Fruit fly (Drosophila melanogaster) whole organism, embryonic: ENCODE results near the gene Jhbp5.

ENCODE experiments used
- Antp ChIP-seq: fragments of 200-800 bp; sonication (Bioruptor generic); optimal IDR thresholded peaks from 3 replicates; lab custom pipeline; 2016; ENCODE audit warnings: missing biosample characterization, missing genetic modification characterization
- Asciz ChIP-seq: fragments of 200-800 bp; sonication (Bioruptor generic); optimal IDR thresholded peaks from 2 replicates; lab custom pipeline; 2017; ENCODE audit warnings: missing biosample characterization, mild to moderate bottlenecking, missing genetic modification characterization, missing genetic modification reagents
- B-H2 ChIP-seq: fragments of 200-800 bp; sonication (Bioruptor generic); optimal IDR thresholded peaks from 2 replicates; lab custom pipeline; 2018; ENCODE audit warnings: missing biosample characterization, mild to moderate bottlenecking, missing genetic modification characterization
- CG12071 ChIP-seq: fragments of 200-800 bp; sonication (Bioruptor generic); optimal IDR thresholded peaks from 3 replicates; lab custom pipeline; 2018; ENCODE audit warnings: missing biosample characterization, mild to moderate bottlenecking, missing genetic modification characterization
- CG12219 ChIP-seq: fragments of 200-800 bp; sonication (Bioruptor generic); optimal IDR thresholded peaks from 3 replicates; lab custom pipeline; 2018; ENCODE audit warnings: missing biosample characterization, mild to moderate bottlenecking, missing genetic modification characterization
- CG12236 ChIP-seq: fragments of 200-800 bp; sonication (Bioruptor generic); optimal IDR thresholded peaks from 2 replicates; lab custom pipeline; 2016; ENCODE audit warnings: missing biosample characterization, missing genetic modification characterization
- CG1233 ChIP-seq: fragments of 200-800 bp; sonication (Bioruptor generic); optimal IDR thresholded peaks from 4 replicates; lab custom pipeline; 2018; ENCODE audit warnings: missing biosample characterization, mild to moderate bottlenecking, missing genetic modification characterization
- CG13287 ChIP-seq: fragments of 200-800 bp; sonication (Bioruptor generic); IDR thresholded peaks from 2 replicates; pipeline ENCODE4 v1.3.6; 2022; ENCODE audit warnings: missing biosample characterization, missing genetic modification characterization; ENCODE audit not compliant: partially characterized antibody
- CG13424 ChIP-seq: fragments of 200-800 bp; sonication (Bioruptor generic); optimal IDR thresholded peaks from 2 replicates; lab custom pipeline; 2019; ENCODE audit warnings: missing biosample characterization, mild to moderate bottlenecking, missing genetic modification characterization, moderate library complexity
- CG15479 ChIP-seq: fragments of 200-800 bp; sonication (Bioruptor generic); optimal IDR thresholded peaks from 3 replicates; lab custom pipeline; 2019; ENCODE audit warnings: missing biosample characterization, mild to moderate bottlenecking, missing genetic modification characterization, moderate library complexity
- CG18764 ChIP-seq: fragments of 200-800 bp; sonication (Bioruptor generic); optimal IDR thresholded peaks from 3 replicates; lab custom pipeline; 2016; ENCODE audit warnings: missing biosample characterization, missing genetic modification characterization
- CG30403 ChIP-seq: fragments of 200-800 bp; sonication (Bioruptor generic); optimal IDR thresholded peaks from 3 replicates; lab custom pipeline; 2016; ENCODE audit warnings: missing biosample characterization, missing genetic modification characterization
- CG31365 ChIP-seq: fragments of 200-800 bp; sonication (Bioruptor generic); optimal IDR thresholded peaks from 2 replicates; lab custom pipeline; 2018; ENCODE audit warnings: missing biosample characterization, mild to moderate bottlenecking, missing genetic modification characterization
- CG33213 ChIP-seq: fragments of 200-800 bp; sonication (Bioruptor generic); optimal IDR thresholded peaks from 3 replicates; lab custom pipeline; 2016; ENCODE audit warnings: missing biosample characterization, missing genetic modification characterization
- CG33557 ChIP-seq: fragments of 200-800 bp; sonication (Bioruptor generic); optimal IDR thresholded peaks from 2 replicates; lab custom pipeline; 2019; ENCODE audit warnings: missing biosample characterization, mild to moderate bottlenecking, missing genetic modification characterization, moderate library complexity
- CG34376 ChIP-seq: fragments of 200-800 bp; sonication (Bioruptor generic); optimal IDR thresholded peaks from 2 replicates; lab custom pipeline; 2018; ENCODE audit warnings: missing biosample characterization, mild to moderate bottlenecking, missing genetic modification characterization
- CG43689 ChIP-seq: fragments of 200-800 bp; sonication (Bioruptor generic); IDR thresholded peaks from 2 replicates; pipeline ENCODE4 v1.3.6; 2022; ENCODE audit warnings: missing biosample characterization, missing genetic modification characterization
- CG5180 ChIP-seq: fragments of 200-800 bp; sonication (Bioruptor generic); optimal IDR thresholded peaks from 3 replicates; lab custom pipeline; 2017; ENCODE audit warnings: missing biosample characterization, missing genetic modification characterization, mild to moderate bottlenecking, moderate library complexity, missing genetic modification reagents
- CG6175 ChIP-seq: fragments of 200-800 bp; sonication (Bioruptor generic); IDR thresholded peaks from 3 replicates; pipeline ENCODE4 v1.3.6; 2022; ENCODE audit warnings: missing biosample characterization, missing genetic modification characterization
- CG6689 ChIP-seq: fragments of 200-800 bp; sonication (Bioruptor generic); IDR thresholded peaks from 2 replicates; pipeline ENCODE4 v1.3.6; 2022; ENCODE audit warnings: missing biosample characterization, missing genetic modification characterization
- CG7928 ChIP-seq: fragments of 200-800 bp; sonication (Bioruptor generic); optimal IDR thresholded peaks from 2 replicates; lab custom pipeline; 2017; ENCODE audit warnings: missing biosample characterization, mild to moderate bottlenecking, missing genetic modification characterization
- CG8359 ChIP-seq: fragments of 200-800 bp; sonication (Bioruptor generic); optimal IDR thresholded peaks from 2 replicates; lab custom pipeline; 2017; ENCODE audit warnings: missing biosample characterization, mild to moderate bottlenecking, missing genetic modification characterization, borderline replicate concordance
- CrebB ChIP-seq: fragments of 200-800 bp; sonication (Bioruptor generic); optimal IDR thresholded peaks from 3 replicates; lab custom pipeline; 2018; ENCODE audit warnings: missing biosample characterization, mild to moderate bottlenecking, missing genetic modification characterization
- Dek ChIP-seq: fragments of 200-800 bp; sonication (Bioruptor generic); optimal IDR thresholded peaks from 3 replicates; lab custom pipeline; 2019; ENCODE audit warnings: missing biosample characterization, mild to moderate bottlenecking, missing genetic modification characterization, moderate library complexity
- E2f2 ChIP-seq: fragments of 200-800 bp; sonication (Bioruptor generic); IDR thresholded peaks from 2 replicates; pipeline ENCODE4 v1.3.6; 2022; ENCODE audit warnings: missing biosample characterization, missing genetic modification characterization
- H2.0 ChIP-seq: fragments of 200-800 bp; sonication (Bioruptor generic); IDR thresholded peaks from 2 replicates; pipeline ENCODE4 v1.3.6; 2022; ENCODE audit warnings: missing biosample characterization, missing genetic modification characterization
- HLHmδ ChIP-seq: fragments of 200-800 bp; sonication (Bioruptor generic); optimal IDR thresholded peaks from 2 replicates; lab custom pipeline; 2018; ENCODE audit warnings: missing biosample characterization, mild to moderate bottlenecking, missing genetic modification characterization, moderate library complexity
- Lhr ChIP-seq: fragments of 200-800 bp; sonication (Bioruptor generic); optimal IDR thresholded peaks from 3 replicates; lab custom pipeline; 2017; ENCODE audit warnings: mild to moderate bottlenecking, missing biosample characterization, missing genetic modification reagents, missing genetic modification characterization
- MBD-R2 ChIP-seq: fragments of 200-800 bp; sonication (Bioruptor generic); IDR thresholded peaks from 2 replicates; pipeline ENCODE4 v1.3.6; 2022; ENCODE audit warnings: missing biosample characterization, missing genetic modification characterization
- Mad ChIP-seq: fragments of 200-800 bp; sonication (Bioruptor generic); optimal IDR thresholded peaks from 2 replicates; lab custom pipeline; 2016; ENCODE audit warnings: missing biosample characterization, missing genetic modification characterization
- Mrtf ChIP-seq: fragments of 200-800 bp; sonication (Bioruptor generic); IDR thresholded peaks from 3 replicates; pipeline ENCODE4 v1.3.6; 2022; ENCODE audit warnings: missing biosample characterization, missing genetic modification characterization
- Side ChIP-seq: fragments of 200-800 bp; sonication (Bioruptor generic); optimal IDR thresholded peaks from 2 replicates; lab custom pipeline; 2016; ENCODE audit warnings: missing biosample characterization, missing genetic modification characterization
- Stat92E ChIP-seq, 3 experiments: fragments of >200 bp in 2 of 3; fragments of 200-800 bp in 1 of 3; sonication (Bioruptor generic) in 1 of 3; optimal IDR thresholded peaks; 2 replicates each; lab custom pipeline; 2017 to 2019; ENCODE audit warnings: missing biosample characterization in 3 of 3, missing genetic modification characterization in 3 of 3, mild to moderate bottlenecking in 1 of 3, moderate library complexity in 1 of 3
- amos ChIP-seq: fragments of 200-800 bp; sonication (Bioruptor generic); IDR thresholded peaks from 2 replicates; pipeline ENCODE4 v1.3.6; 2022; ENCODE audit warnings: missing biosample characterization, missing genetic modification characterization; ENCODE audit not compliant: partially characterized antibody
- crc ChIP-seq: fragments of 200-800 bp; sonication (Bioruptor generic); optimal IDR thresholded peaks from 2 replicates; lab custom pipeline; 2016; ENCODE audit warnings: missing biosample characterization, missing genetic modification characterization
- dan ChIP-seq: fragments of 200-800 bp; sonication (Bioruptor generic); IDR thresholded peaks from 2 replicates; pipeline ENCODE4 v1.3.6; 2022; ENCODE audit warnings: missing biosample characterization, missing genetic modification characterization
- fd102C ChIP-seq: fragments of 200-800 bp; sonication (Bioruptor generic); optimal IDR thresholded peaks from 2 replicates; lab custom pipeline; 2018; ENCODE audit warnings: missing biosample characterization, mild to moderate bottlenecking, missing genetic modification characterization, moderate library complexity
- gsb ChIP-seq: fragments of 200-800 bp; sonication (Bioruptor generic); IDR thresholded peaks from 2 replicates; pipeline ENCODE4 v1.3.6; 2022; ENCODE audit warnings: missing biosample characterization, missing genetic modification characterization
- ken ChIP-seq: fragments of 200-800 bp; sonication (Bioruptor generic); IDR thresholded peaks from 3 replicates; pipeline ENCODE4 v1.3.6; 2022; ENCODE audit warnings: missing biosample characterization, missing genetic modification characterization
- klu ChIP-seq: fragments of 200-800 bp; sonication (Bioruptor generic); IDR thresholded peaks from 2 replicates; pipeline ENCODE4 v1.3.6; 2022; ENCODE audit warnings: missing biosample characterization, missing genetic modification characterization
- lmd ChIP-seq: fragments of 200-800 bp; sonication (Bioruptor generic); IDR thresholded peaks from 2 replicates; pipeline ENCODE4 v1.3.6; 2022; ENCODE audit warnings: missing biosample characterization, missing genetic modification characterization
- peb ChIP-seq: fragments of 200-800 bp; sonication (Bioruptor generic); IDR thresholded peaks from 2 replicates; pipeline ENCODE4 v1.3.6; 2022; ENCODE audit warnings: missing biosample characterization, missing genetic modification characterization
- pho ChIP-seq: fragments of 200-800 bp; sonication (Bioruptor generic); optimal IDR thresholded peaks from 2 replicates; lab custom pipeline; 2016; ENCODE audit warnings: missing biosample characterization, missing genetic modification characterization
- phol ChIP-seq: fragments of 200-800 bp; sonication (Bioruptor generic); optimal IDR thresholded peaks from 3 replicates; lab custom pipeline; 2018; ENCODE audit warnings: missing biosample characterization, mild to moderate bottlenecking, missing genetic modification characterization, moderate library complexity
- salm ChIP-seq: fragments of 200-800 bp; sonication (Bioruptor generic); optimal IDR thresholded peaks from 2 replicates; lab custom pipeline; 2018; ENCODE audit warnings: missing biosample characterization, mild to moderate bottlenecking, missing genetic modification characterization
- sd ChIP-seq: fragments of 200-800 bp; sonication (Bioruptor generic); optimal IDR thresholded peaks from 3 replicates; lab custom pipeline; 2018; ENCODE audit warnings: missing biosample characterization, mild to moderate bottlenecking, missing genetic modification characterization, moderate library complexity
- sens ChIP-seq: fragments of 200-800 bp; sonication (Bioruptor generic); peaks from one replicate; lab custom pipeline; 2016; ENCODE audit warnings: missing biosample characterization, missing genetic modification characterization
- slp2 ChIP-seq: fragments of 200-800 bp; sonication (Bioruptor generic); optimal IDR thresholded peaks from 2 replicates; lab custom pipeline; 2016; ENCODE audit warnings: missing biosample characterization, missing genetic modification characterization
- sob ChIP-seq: fragments of 200-800 bp; sonication (Bioruptor generic); IDR thresholded peaks from 2 replicates; pipeline ENCODE4 v1.3.6; 2022; ENCODE audit warnings: missing biosample characterization, missing genetic modification characterization
- tx ChIP-seq: fragments of 200-800 bp; sonication (Bioruptor generic); optimal IDR thresholded peaks from 2 replicates; lab custom pipeline; 2016; ENCODE audit warnings: missing biosample characterization, missing genetic modification characterization

Gene Jhbp5

DNA sequence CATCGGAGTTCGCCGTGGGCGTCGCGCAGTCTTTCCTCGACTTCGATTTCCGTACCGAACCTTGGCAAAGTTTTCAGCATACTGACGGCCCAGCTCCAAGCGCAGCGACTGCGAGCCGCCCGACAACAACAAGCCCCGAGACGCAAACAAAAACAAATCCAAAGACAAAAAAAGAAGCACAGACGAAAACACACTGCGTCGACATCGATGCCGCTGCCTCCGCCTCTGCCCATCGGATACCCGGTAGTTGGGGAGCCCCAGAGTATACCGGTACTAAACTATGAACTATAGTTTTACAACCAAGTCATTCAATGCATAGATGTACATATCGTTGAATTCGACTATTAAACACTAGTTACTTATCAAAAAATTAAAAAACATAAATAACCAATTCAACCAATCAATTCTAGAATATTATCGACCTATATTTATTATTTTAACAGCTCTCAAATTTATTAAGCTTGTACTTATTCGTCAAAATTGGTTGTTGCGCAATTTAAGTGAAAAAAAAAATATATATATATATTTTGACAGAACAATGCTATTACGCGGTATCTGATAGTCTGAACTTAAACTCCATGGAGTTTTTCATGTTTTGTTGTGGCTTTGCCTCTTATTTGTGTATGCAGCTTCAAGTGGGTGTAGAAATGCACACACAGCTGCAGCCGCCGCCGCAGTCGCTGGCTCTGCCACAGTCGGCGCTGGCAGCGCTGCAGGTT is 48.2 kb upstream of the Jhbp5 start (continued):
- TF ChIP-seq dan (GFP tag; lab: Robert Waterston, UW) (no peak), CG33213 (no peak), Mad (no peak), sob (GFP tag; lab: Robert Waterston, UW) (no peak), E2f2 (GFP tag; lab: Robert Waterston, UW) (no peak), Side (GFP tag; lab: Kevin White, UChicago) (no peak), peb (GFP tag; lab: Robert Waterston, UW) (no peak), amos (GFP tag; lab: Robert Waterston, UW) (no peak), Asciz (GFP tag; lab: Kevin White, UChicago) (peak; percentile 88), Antp (GFP tag; lab: Kevin White, UChicago) (no peak), CG6175 (no peak), CG18764 (peak; percentile 59), CG13424 (tag; lab: Kevin White, UChicago) (peak; percentile 86), CG30403 (GFP tag; lab: Kevin White, UChicago) (peak; percentile 87), sens (GFP tag; lab: Kevin White, UChicago) (peak; percentile 95), CG33557 (GFP tag; lab: Kevin White, UChicago) (peak; percentile 74), CrebB (no peak), CG6689 (GFP tag; lab: Robert Waterston, UW) (peak; percentile 83), B-H2 (no peak), tx (no peak), Lhr (GFP tag; lab: Kevin White, UChicago) (peak; percentile 27), fd102C (no peak), salm (peak; percentile 72), crc (GFP tag; lab: Kevin White, UChicago) (no peak), phol (peak; percentile 92), CG31365 (no peak), H2.0 (GFP tag; lab: Robert Waterston, UW) (no peak), CG34376 (no peak), Stat92E (GFP tag; optimal IDR thresholded peaks at IDR 0.05; lab: Kevin White, UChicago) (peak in 1 of 3 experiments; percentile 77), CG8359 (GFP tag; lab: Kevin White, UChicago) (peak; percentile 64), CG13287 (GFP tag; lab: Robert Waterston, UW) (no peak), slp2 (GFP tag; lab: Kevin White, UChicago) (no peak), Mrtf (GFP tag; lab: Robert Waterston, UW) (no peak), klu (GFP tag; lab: Robert Waterston, UW) (no peak), pho (GFP tag; lab: Kevin White, UChicago) (no peak), CG1233 (GFP tag; lab: Kevin White, UChicago) (peak; percentile 63), sd (tag; lab: Kevin White, UChicago) (no peak), CG5180 (GFP tag; lab: Kevin White, UChicago) (peak; percentile 47), CG7928 (GFP tag; lab: Kevin White, UChicago) (no peak), CG43689 (GFP tag; lab: Robert Waterston, UW) (no peak), CG12071 (GFP tag; lab: Kevin White, UChicago) (no peak), MBD-R2 (no peak), gsb (no peak), CG12236 (GFP tag; lab: Kevin White, UChicago) (no peak), lmd (GFP tag; lab: Robert Waterston, UW) (peak; percentile 58), CG15479 (GFP tag; lab: Kevin White, UChicago) (no peak), CG12219 (GFP tag; lab: Kevin White, UChicago) (peak; percentile 32), HLHmδ (GFP tag; lab: Kevin White, UChicago) (peak; percentile 30), ken (no peak), Dek (tag; lab: Kevin White, UChicago) (peak; percentile 54)
